Worm (Caenorhabditis elegans): ENCODE results near the gene mec-3.

The mec-3 gene

DNA sequence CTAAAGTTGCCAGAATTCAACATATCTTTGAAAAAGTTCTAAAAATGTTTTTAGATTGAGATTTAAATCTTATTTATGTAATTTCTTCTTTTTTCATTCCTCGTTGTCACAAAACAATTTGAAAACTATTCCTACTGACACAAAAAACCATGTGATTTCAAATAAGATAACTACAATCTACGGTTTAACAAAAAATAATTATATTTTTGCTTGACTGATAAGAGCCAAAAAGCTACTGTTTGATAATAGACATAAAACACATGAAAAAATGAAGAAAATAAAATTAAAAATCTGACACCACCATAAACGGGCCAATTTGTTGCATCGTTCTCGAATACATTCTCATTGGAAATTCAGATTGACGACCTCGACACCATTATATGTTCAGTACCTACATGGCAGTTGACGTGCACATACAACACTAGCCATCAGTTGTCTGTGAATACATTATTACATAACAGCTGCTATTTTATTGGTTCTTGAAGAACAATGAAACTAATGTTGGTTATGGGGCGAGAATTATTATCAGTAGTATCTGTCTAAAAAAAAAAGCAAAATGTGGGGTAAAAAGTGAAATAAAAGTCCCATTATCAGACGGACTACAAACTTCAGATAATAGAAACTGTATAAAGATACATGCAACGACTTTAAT lies 2.4 kb upstream of the mec-3 start, which contains the start of gene ugt-43:
Gene ugt-43, plus strand, starts transcription at position 602 of the 652 bp plus-strand sequence.
- TF ChIP-seq nhr-76 (tag; optimal IDR thresholded peaks at IDR 0.05): no peak
- no peak for TF ChIP-seq ztf-4 (tag; optimal IDR thresholded peaks at IDR 0.05)
- TF ChIP-seq pha-4 (tag; optimal IDR thresholded peaks at IDR 0.05): peak; percentile 3
- no peak for TF ChIP-seq nhr-77 (tag; optimal IDR thresholded peaks at IDR 0.05)
- TF ChIP-seq elt-2 (tag; optimal IDR thresholded peaks at IDR 0.05): peak; percentile 71
- no peak for TF ChIP-seq egl-5 (tag; optimal IDR thresholded peaks at IDR 0.05)

DNA sequence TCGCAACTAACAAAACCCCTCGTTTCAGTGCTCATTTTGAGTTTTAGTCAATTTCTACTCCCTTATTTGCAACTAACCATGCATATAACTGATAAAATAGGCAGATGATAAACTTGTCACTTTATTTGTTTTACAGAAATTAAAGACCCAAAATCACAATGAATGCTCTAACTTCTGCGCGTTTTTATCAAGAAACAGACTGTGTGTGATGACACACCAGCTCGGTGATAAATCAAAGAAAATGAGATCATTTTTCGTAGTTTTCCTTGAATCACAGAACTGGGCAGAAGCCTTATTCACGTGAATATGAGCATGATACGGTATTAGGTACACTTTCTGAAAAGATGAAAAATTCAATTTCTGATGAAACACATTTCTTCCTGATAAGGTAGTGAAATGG lies 1.5 kb upstream of the mec-3 start:
- TF ChIP-seq ztf-11 (tag; optimal IDR thresholded peaks at IDR 0.05) (no peak), hmg-11 (tag; optimal IDR thresholded peaks at IDR 0.05) (no peak), elt-2 (tag; optimal IDR thresholded peaks at IDR 0.05) (peak; percentile 95), lin-15B (tag; optimal IDR thresholded peaks at IDR 0.05) (no peak), aly-2 (tag; optimal IDR thresholded peaks at IDR 0.05) (no peak), sea-2 (GFP tag; optimal IDR thresholded peaks at IDR 0.05) (no peak), egl-27 (tag; optimal IDR thresholded peaks at IDR 0.05) (no peak), fkh-10 (GFP tag; optimal IDR thresholded peaks at IDR 0.05) (no peak), lin-39 (tag; optimal IDR thresholded peaks at IDR 0.05) (no peak), zag-1 (tag; optimal IDR thresholded peaks at IDR 0.05) (no peak), ztf-4 (tag; optimal IDR thresholded peaks at IDR 0.05) (no peak), daf-12 (tag; optimal IDR thresholded peaks at IDR 0.05) (no peak), nhr-23 (tag; optimal IDR thresholded peaks at IDR 0.05) (no peak), lsy-12 (tag; optimal IDR thresholded peaks at IDR 0.05) (no peak), nhr-25 (tag; optimal IDR thresholded peaks at IDR 0.05) (no peak), nhr-43 (tag; optimal IDR thresholded peaks at IDR 0.05; ENCODE audit: poor library complexity, severe bottlenecking) (no peak), nhr-67 (tag; optimal IDR thresholded peaks at IDR 0.05) (no peak), pqm-1 (tag; optimal IDR thresholded peaks at IDR 0.05) (peak; percentile 97), tbx-2 (tag; optimal IDR thresholded peaks at IDR 0.05) (no peak), mdl-1 (tag; optimal IDR thresholded peaks at IDR 0.05) (no peak), nhr-76 (tag; optimal IDR thresholded peaks at IDR 0.05) (no peak), fos-1 (tag; optimal IDR thresholded peaks at IDR 0.05) (peak; percentile 30), nhr-12 (tag; optimal IDR thresholded peaks at IDR 0.05) (no peak), skn-1 (tag; optimal IDR thresholded peaks at IDR 0.05) (peak; percentile 78), ama-1 (optimal IDR thresholded peaks at IDR 0.05) (no peak), jun-1 (tag; optimal IDR thresholded peaks at IDR 0.05) (peak; percentile 51), fkh-2 (tag; optimal IDR thresholded peaks at IDR 0.05) (no peak), egl-5 (tag; optimal IDR thresholded peaks at IDR 0.05) (no peak), unc-62 (GFP tag; optimal IDR thresholded peaks at IDR 0.05) (no peak), ceh-9 (tag; optimal IDR thresholded peaks at IDR 0.05) (no peak), eor-1 (tag; optimal IDR thresholded peaks at IDR 0.05) (no peak), nhr-11 (tag; optimal IDR thresholded peaks at IDR 0.05) (no peak), nfya-1 (tag; optimal IDR thresholded peaks at IDR 0.05; ENCODE audit: insufficient read depth) (no peak), nhr-237 (tag; optimal IDR thresholded peaks at IDR 0.05) (no peak), nhr-77 (tag; optimal IDR thresholded peaks at IDR 0.05) (no peak), pha-4 (tag; optimal IDR thresholded peaks at IDR 0.05) (no peak), ceh-16 (tag; optimal IDR thresholded peaks at IDR 0.05) (no peak)

DNA sequence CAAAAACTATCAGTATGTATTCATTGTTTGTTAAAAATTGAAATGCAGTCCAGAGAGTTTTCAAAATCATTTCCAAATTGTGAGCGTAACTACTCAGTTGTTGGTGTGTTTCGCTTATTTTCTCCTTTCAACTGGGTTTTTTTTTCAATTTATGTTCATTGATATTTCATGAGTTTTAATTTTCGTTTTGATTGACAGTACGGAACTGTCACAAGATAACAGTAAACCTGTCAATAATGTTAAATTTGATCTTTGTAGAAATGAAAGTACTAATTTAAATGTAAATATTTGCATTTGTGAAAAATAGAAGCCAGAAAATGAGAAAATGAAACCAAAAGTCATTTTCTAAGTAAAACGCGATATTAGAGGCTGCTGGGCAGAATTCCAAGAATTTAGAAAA lies 941 bp upstream of the mec-3 start:
- TF ChIP-seq daf-12 (tag; optimal IDR thresholded peaks at IDR 0.05) (no peak), nhr-23 (tag; optimal IDR thresholded peaks at IDR 0.05) (no peak), nhr-11 (tag; optimal IDR thresholded peaks at IDR 0.05) (no peak), unc-62 (GFP tag; optimal IDR thresholded peaks at IDR 0.05) (no peak), skn-1 (tag; optimal IDR thresholded peaks at IDR 0.05) (no peak), mdl-1 (tag; optimal IDR thresholded peaks at IDR 0.05) (no peak), nhr-76 (tag; optimal IDR thresholded peaks at IDR 0.05) (no peak), fkh-10 (GFP tag; optimal IDR thresholded peaks at IDR 0.05) (no peak), tbx-2 (tag; optimal IDR thresholded peaks at IDR 0.05) (no peak), nhr-28 (tag; optimal IDR thresholded peaks at IDR 0.05) (no peak), elt-3 (tag; optimal IDR thresholded peaks at IDR 0.05) (no peak), elt-1 (tag; optimal IDR thresholded peaks at IDR 0.05) (no peak), pha-4 (tag; optimal IDR thresholded peaks at IDR 0.05) (no peak), ztf-4 (tag; optimal IDR thresholded peaks at IDR 0.05) (no peak), ceh-82 (tag; optimal IDR thresholded peaks at IDR 0.05) (no peak), egl-5 (tag; optimal IDR thresholded peaks at IDR 0.05) (no peak), nhr-237 (tag; optimal IDR thresholded peaks at IDR 0.05) (no peak)
